Fruit fly (Drosophila melanogaster): ENCODE results near the gene Mitofilin.

DNA sequence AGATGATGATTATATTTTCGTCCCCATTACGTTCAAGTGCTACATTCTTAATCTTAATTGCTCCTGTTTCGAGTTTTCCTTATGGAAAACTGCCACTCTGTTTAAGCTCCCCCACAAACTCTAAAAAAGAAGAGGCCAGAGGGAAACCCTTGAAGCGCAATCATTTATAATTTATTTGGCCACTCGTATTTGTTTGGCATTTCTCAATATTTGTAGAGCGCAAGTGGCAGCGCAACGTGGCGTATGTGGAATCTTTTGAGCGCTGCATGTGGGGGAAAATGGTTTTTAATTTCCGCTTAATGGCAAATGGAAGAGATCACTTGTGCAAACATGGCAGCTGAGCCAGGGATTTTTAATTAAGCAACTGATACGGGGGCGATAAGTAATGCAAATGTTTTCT lies 44.1 kb upstream of the Mitofilin start:
- TF ChIP-seq MBD-R2 (GFP tag; IDR thresholded peaks at IDR 0.05) (no peak), so (GFP tag; IDR thresholded peaks at IDR 0.05) (no peak), CG8765 (GFP tag; IDR thresholded peaks at IDR 0.05) (no peak), CG13296 (GFP tag; optimal IDR thresholded peaks at IDR 0.05) (no peak), CG4404 (GFP tag; IDR thresholded peaks at IDR 0.05) (no peak), Mes4 (GFP tag; optimal IDR thresholded peaks at IDR 0.05) (no peak), Vsx1 (GFP tag; optimal IDR thresholded peaks at IDR 0.05) (no peak), HLH3B (GFP tag; IDR thresholded peaks at IDR 0.05) (no peak), stc (GFP tag; IDR thresholded peaks at IDR 0.05) (no peak)

All from whole organism, embryonic.